Fruit fly (Drosophila melanogaster) whole organism, wandering third instar larva: ENCODE results near the gene Vps13D.

Source experiments
- CG9705 ChIP-seq: fragments of 200-800 bp; sonication (Bioruptor generic); optimal IDR thresholded peaks from 2 replicates; lab custom pipeline; 2018; ENCODE audit warnings: missing biosample characterization, mild to moderate bottlenecking, missing genetic modification characterization
- Mio ChIP-seq: sonication (Bioruptor generic); optimal IDR thresholded peaks from 2 replicates; lab custom pipeline; 2016; ENCODE audit warnings: missing biosample characterization, missing genetic modification characterization
- Myc ChIP-seq: fragments of >200 bp; optimal IDR thresholded peaks from 2 replicates; lab custom pipeline; 2017
- OdsH ChIP-seq: fragments of 200-800 bp; sonication (Bioruptor generic); optimal IDR thresholded peaks from 2 replicates; lab custom pipeline; 2016; ENCODE audit warnings: missing biosample characterization, mild to moderate bottlenecking, missing genetic modification characterization
- Vsx2 ChIP-seq: fragments of 200-300, 225-300 bp; sonication (Bioruptor generic); optimal IDR thresholded peaks from 2 replicates; lab custom pipeline; 2018; ENCODE audit warnings: missing biosample characterization, missing genetic modification characterization; ENCODE audit not compliant: partially characterized antibody
- fru ChIP-seq: fragments of 200-800 bp; sonication (Bioruptor generic); optimal IDR thresholded peaks from 3 replicates; lab custom pipeline; 2016; ENCODE audit warnings: missing biosample characterization, mild to moderate bottlenecking, missing genetic modification characterization
- jim ChIP-seq: fragments of 175-275, 200-325 bp; sonication (Bioruptor generic); optimal IDR thresholded peaks from 2 replicates; lab custom pipeline; 2016; ENCODE audit warnings: missing biosample characterization, mild to moderate bottlenecking, missing genetic modification characterization
- lola ChIP-seq: fragments of >200 bp; optimal IDR thresholded peaks from 2 replicates; lab custom pipeline; 2017; ENCODE audit warnings: missing biosample characterization, missing genetic modification characterization
- psq ChIP-seq: fragments of 200-800 bp; sonication (Bioruptor generic); optimal IDR thresholded peaks from 3 replicates; lab custom pipeline; 2017; ENCODE audit warnings: missing biosample characterization, mild to moderate bottlenecking, missing genetic modification characterization, moderate library complexity
- usp ChIP-seq: fragments of >200 bp; optimal IDR thresholded peaks from 2 replicates; lab custom pipeline; 2017; ENCODE audit warnings: missing biosample characterization, missing genetic modification characterization

DNA sequence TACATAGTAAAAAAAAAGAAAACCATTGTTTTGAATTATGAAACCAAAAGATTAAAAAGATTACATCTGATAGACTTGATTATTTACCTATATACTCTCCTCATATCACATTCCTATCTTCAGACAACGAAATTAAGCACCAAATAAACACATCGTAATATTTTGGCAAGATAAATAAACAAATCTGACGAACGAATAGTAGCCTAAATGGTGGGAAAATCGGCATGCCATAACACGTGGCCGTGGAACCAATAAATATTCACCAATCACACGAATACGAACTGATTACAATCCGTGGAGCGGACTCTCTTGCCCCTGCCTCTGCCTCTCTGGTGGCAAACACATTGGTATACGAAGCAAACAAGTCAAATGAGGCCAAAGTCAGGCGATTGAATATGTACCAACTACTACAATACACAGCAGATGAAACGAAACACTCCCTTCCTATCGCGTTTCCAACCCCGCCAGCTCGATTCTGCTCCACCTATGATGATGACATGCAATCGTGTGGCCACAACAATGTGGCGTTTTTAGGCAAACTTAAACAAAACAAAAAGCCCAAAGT is 41.3 kb downstream of the Vps13D start:
- no peak for TF ChIP-seq CG9705
- no peak for TF ChIP-seq lola (GFP tag; lab: Kevin White, UChicago)
- no peak for TF ChIP-seq psq (GFP tag; lab: Kevin White, UChicago)
- no peak for TF ChIP-seq jim (GFP tag; lab: Kevin White, UChicago)
- TF ChIP-seq OdsH, result no peak
- no peak for TF ChIP-seq Myc (lab: Kevin White, UChicago)
- TF ChIP-seq usp (GFP tag; lab: Kevin White, UChicago), result no peak
- TF ChIP-seq fru (GFP tag; lab: Kevin White, UChicago), result no peak
- TF ChIP-seq Vsx2 (GFP tag; lab: Kevin White, UChicago), result no peak
- no peak for TF ChIP-seq Mio (GFP tag; lab: Kevin White, UChicago)
